Worm (Caenorhabditis elegans) whole organism, L4/young adult: ENCODE measurements around the gene F39E9.6.
"Not testable (repeated sequence)": the region's sequence is repeated elsewhere in the genome, so short reads cannot be mapped to it uniquely, and the experiment has no call there.

Experiments used
- W03F9.2 ChIP-seq: fragments of 150-350 bp; optimal IDR thresholded peaks from 2 replicates; lab custom pipeline; 2014; ENCODE audit warnings: missing biosample characterization, missing genetic modification characterization
- dao-5 ChIP-seq: sonication (generic microtip); optimal IDR thresholded peaks from 2 replicates; lab custom pipeline; 2016; ENCODE audit warnings: missing genotype, missing genetic modification characterization, moderate library complexity, missing compliant biosample characterization

DNA sequence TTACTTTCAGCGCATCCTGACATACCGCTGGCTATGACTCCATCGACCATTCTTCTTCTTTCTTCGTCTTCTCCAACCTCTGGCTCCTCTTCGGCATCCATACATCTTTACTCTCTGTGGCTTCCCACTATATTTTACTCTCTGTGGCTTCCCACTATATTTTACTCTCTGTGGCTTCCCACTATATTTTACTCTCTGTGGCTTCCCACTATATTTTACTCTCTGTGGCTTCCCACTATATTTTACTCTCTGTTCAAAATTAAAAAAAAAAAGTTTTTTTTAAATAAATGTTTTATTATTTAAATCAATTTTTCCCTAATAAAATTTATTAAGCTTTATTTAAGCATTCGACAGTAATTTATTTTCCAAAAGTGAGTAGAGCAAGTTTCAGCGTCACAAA lies 22.8 kb downstream of the F39E9.6 start, which contains the start of gene F39E9.14:
- TF ChIP-seq dao-5, W03F9.2 (tag; lab: Kevin White, UChicago): not testable (repeated sequence)
